Fruit fly (Drosophila melanogaster): Measurements from ENCODE around the gene sev.
A peak's percentile ranks its signal among the peaks of the same experiment; 100 is the strongest.
"Not testable (repeated sequence)": the region's sequence is repeated elsewhere in the genome, so short reads cannot be mapped to it uniquely, and the experiment has no call there.

Gene sev

DNA sequence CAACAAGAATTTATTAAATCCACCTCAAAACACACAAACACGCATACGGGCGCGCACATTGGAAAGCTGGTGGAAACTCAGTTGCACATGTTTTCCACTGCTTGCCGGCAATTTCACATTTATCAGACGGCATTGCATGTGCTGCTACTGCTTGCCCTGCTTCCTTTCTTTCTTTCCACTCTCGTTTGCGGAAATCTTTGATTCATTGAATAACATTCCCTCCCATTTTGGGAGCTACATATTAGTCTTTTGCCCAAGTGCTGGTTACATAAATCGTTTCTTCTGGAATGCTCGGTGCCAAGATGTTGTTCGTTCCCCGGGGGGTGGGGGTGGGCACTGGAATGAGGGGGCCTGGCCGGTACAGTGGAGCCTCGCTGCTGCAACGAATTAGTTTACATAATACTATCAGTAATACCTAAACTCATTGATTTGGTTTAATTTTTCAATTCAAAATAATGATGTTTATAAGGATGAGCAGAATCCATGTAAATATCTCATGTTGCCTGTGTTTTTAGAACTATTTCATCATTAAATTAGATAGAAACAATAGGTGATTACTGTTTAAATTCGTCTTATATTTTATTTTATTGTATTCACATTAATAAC lies 22.8 kb upstream of the sev start:
- no peak for TF ChIP-seq gl (tag; optimal IDR thresholded peaks at IDR 0.05)
- peak; percentile 52; the same call in 1 of the 3 replicates for TF ChIP-seq CG4496 (GFP tag; IDR thresholded peaks at IDR 0.05)
- TF ChIP-seq CG13204 (GFP tag; optimal IDR thresholded peaks at IDR 0.05) = no peak
- TF ChIP-seq D1 (tag; optimal IDR thresholded peaks at IDR 0.05) = no peak
- no peak for TF ChIP-seq Pif1B (GFP tag; optimal IDR thresholded peaks at IDR 0.05)
- peak; percentile 20 for TF ChIP-seq CG15710 (tag; optimal IDR thresholded peaks at IDR 0.05)
- no peak for TF ChIP-seq CG12605 (GFP tag; IDR thresholded peaks at IDR 0.05)
- peak; percentile 22 for TF ChIP-seq CG9948 (tag; optimal IDR thresholded peaks at IDR 0.05)
- no peak for TF ChIP-seq CG17806 (tag; optimal IDR thresholded peaks at IDR 0.05)
- TF ChIP-seq Pif1A (GFP tag; optimal IDR thresholded peaks at IDR 0.05) = no peak
- no peak for TF ChIP-seq CG8159 (tag; optimal IDR thresholded peaks at IDR 0.05)
- no peak; the same call in 1 of the 2 replicates for TF ChIP-seq Ets98B (GFP tag; IDR thresholded peaks at IDR 0.05)
- TF ChIP-seq CG10348 (GFP tag; IDR thresholded peaks at IDR 0.05) = no peak
- no peak for TF ChIP-seq CG8301 (tag; optimal IDR thresholded peaks at IDR 0.05)
- no peak for TF ChIP-seq Snoo (tag; optimal IDR thresholded peaks at IDR 0.05)
- TF ChIP-seq rn (GFP tag; IDR thresholded peaks at IDR 0.05) = no peak
- no peak for TF ChIP-seq EcR (GFP tag; optimal IDR thresholded peaks at IDR 0.05)
- TF ChIP-seq CG14655 (GFP tag; optimal IDR thresholded peaks at IDR 0.05) = no peak
- TF ChIP-seq CG32121 (GFP tag; IDR thresholded peaks at IDR 0.05) = peak; percentile 47; the same call in 1 of the 2 replicates
- TF ChIP-seq fd96Ca (GFP tag; IDR thresholded peaks at IDR 0.05) = 0 out of 3 replicates have a peak, but pooled peaks have one; percentile 31

dm6 chrX:11108148-11108844 lies 22.2 kb upstream of the sev start, which contains the start of gene Hsp60A:
Hsp60A (plus strand) TSS chrX:11108482.
- TF ChIP-seq CG13204 (GFP tag; optimal IDR thresholded peaks at IDR 0.05) = no peak
- peak; percentile 5 for TF ChIP-seq Pif1B (GFP tag; optimal IDR thresholded peaks at IDR 0.05)
- no peak for TF ChIP-seq CG10348 (GFP tag; IDR thresholded peaks at IDR 0.05)
- 0 out of 3 replicates have a peak, but pooled peaks have one; percentile 26 for TF ChIP-seq fd96Ca (GFP tag; IDR thresholded peaks at IDR 0.05)
- TF ChIP-seq CG12605 (GFP tag; IDR thresholded peaks at IDR 0.05) = no peak
- TF ChIP-seq Pif1A (GFP tag; optimal IDR thresholded peaks at IDR 0.05) = no peak
- no peak for TF ChIP-seq CG8301 (tag; optimal IDR thresholded peaks at IDR 0.05)
- no peak for TF ChIP-seq D1 (tag; optimal IDR thresholded peaks at IDR 0.05)
- no peak for TF ChIP-seq CG14655 (GFP tag; optimal IDR thresholded peaks at IDR 0.05)
- TF ChIP-seq gl (tag; optimal IDR thresholded peaks at IDR 0.05) = no peak
- TF ChIP-seq CG34367 (tag; optimal IDR thresholded peaks at IDR 0.05) = peak; percentile 20
- no peak for TF ChIP-seq rn (GFP tag; IDR thresholded peaks at IDR 0.05)
- TF ChIP-seq CG15710 (tag; optimal IDR thresholded peaks at IDR 0.05) = peak; percentile 35
- TF ChIP-seq CG8159 (tag; optimal IDR thresholded peaks at IDR 0.05) = peak; percentile 46
- 0 out of 2 replicates have a peak, but pooled peaks have one; percentile 15 for TF ChIP-seq CG32121 (GFP tag; IDR thresholded peaks at IDR 0.05)
- TF ChIP-seq CG17806 (tag; optimal IDR thresholded peaks at IDR 0.05) = peak; percentile 23
- peak; percentile 54 for TF ChIP-seq CG4496 (GFP tag; IDR thresholded peaks at IDR 0.05)
- no peak for TF ChIP-seq EcR (GFP tag; optimal IDR thresholded peaks at IDR 0.05)
- TF ChIP-seq Ets98B (GFP tag; IDR thresholded peaks at IDR 0.05) = peak; percentile 39; the same call in 1 of the 2 replicates
- TF ChIP-seq CG9948 (tag; optimal IDR thresholded peaks at IDR 0.05) = peak; percentile 40
- TF ChIP-seq Snoo (tag; optimal IDR thresholded peaks at IDR 0.05) = peak; percentile 24

dm6 chrX:11095973-11096372 lies 9.9 kb upstream of the sev start, which contains the start of gene CG42249:
CG42249 (plus strand) TSS chrX:11096273.
- not testable (repeated sequence) for TF ChIP-seq CG8301 (tag; optimal IDR thresholded peaks at IDR 0.05); EcR (GFP tag; optimal IDR thresholded peaks at IDR 0.05); Pif1B (GFP tag; optimal IDR thresholded peaks at IDR 0.05)

DNA sequence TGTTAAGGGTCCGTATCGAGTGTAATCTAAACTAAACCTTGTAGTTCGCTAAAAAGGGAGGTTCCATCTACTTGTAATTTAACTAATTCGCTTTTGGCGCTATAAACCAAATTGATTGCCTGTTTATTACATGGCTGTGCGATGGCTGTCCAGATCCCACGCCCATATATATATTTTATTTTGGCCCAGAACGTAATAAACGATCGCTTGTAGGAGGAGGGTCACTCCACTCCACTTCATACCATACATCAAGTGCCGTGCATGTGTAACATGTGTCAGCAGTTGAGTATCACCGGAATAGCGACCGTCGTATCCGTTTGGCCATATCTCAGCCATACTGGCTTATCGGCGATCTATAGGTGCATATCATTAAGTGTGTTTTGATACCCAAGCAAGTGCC lies 9.2 kb upstream of the sev start:
- TF ChIP-seq D1 (tag; optimal IDR thresholded peaks at IDR 0.05) = no peak
- TF ChIP-seq CG9948 (tag; optimal IDR thresholded peaks at IDR 0.05) = no peak
- TF ChIP-seq CG15710 (tag; optimal IDR thresholded peaks at IDR 0.05) = no peak
- TF ChIP-seq CG32121 (GFP tag; IDR thresholded peaks at IDR 0.05) = no peak
- TF ChIP-seq rn (GFP tag; IDR thresholded peaks at IDR 0.05) = no peak
- TF ChIP-seq EcR (GFP tag; optimal IDR thresholded peaks at IDR 0.05) = no peak
- no peak for TF ChIP-seq CG17806 (tag; optimal IDR thresholded peaks at IDR 0.05)
- TF ChIP-seq CG34367 (tag; optimal IDR thresholded peaks at IDR 0.05) = no peak
- TF ChIP-seq Ets98B (GFP tag; IDR thresholded peaks at IDR 0.05) = no peak

dm6 chrX:11092201-11092600 lies 6.1 kb upstream of the sev start, which contains the start of gene CG2061:
CG2061 (plus strand) TSS chrX:11092492.
- TF ChIP-seq CG12605 (GFP tag; IDR thresholded peaks at IDR 0.05) (no peak), CG14655 (GFP tag; optimal IDR thresholded peaks at IDR 0.05) (no peak), CG32121 (GFP tag; IDR thresholded peaks at IDR 0.05) (no peak), CG17806 (tag; optimal IDR thresholded peaks at IDR 0.05) (no peak), CG4496 (GFP tag; IDR thresholded peaks at IDR 0.05) (no peak), CG9948 (tag; optimal IDR thresholded peaks at IDR 0.05) (no peak), Pif1B (GFP tag; optimal IDR thresholded peaks at IDR 0.05) (no peak), CG34367 (tag; optimal IDR thresholded peaks at IDR 0.05) (no peak), CG8301 (tag; optimal IDR thresholded peaks at IDR 0.05) (no peak), D1 (tag; optimal IDR thresholded peaks at IDR 0.05) (no peak), Snoo (tag; optimal IDR thresholded peaks at IDR 0.05) (no peak), gl (tag; optimal IDR thresholded peaks at IDR 0.05) (no peak), fd96Ca (GFP tag; IDR thresholded peaks at IDR 0.05) (no peak), Ets98B (GFP tag; IDR thresholded peaks at IDR 0.05) (no peak), CG13204 (GFP tag; optimal IDR thresholded peaks at IDR 0.05) (no peak), Pif1A (GFP tag; optimal IDR thresholded peaks at IDR 0.05) (no peak)
